Worm (Caenorhabditis elegans) whole organism, L1 larva: ENCODE data around the gene cpg-9.

Experiments used
- aly-2 ChIP-seq: fragments of 150-350 bp; optimal IDR thresholded peaks from 2 replicates; lab custom pipeline; 2014; ENCODE audit warnings: missing biosample characterization, missing genetic modification characterization
- elt-3 ChIP-seq, 6 experiments: fragments of 150-350 bp in 1 of 6; sonication (generic microtip); optimal IDR thresholded peaks; 2 replicates each; lab custom pipeline; 2017 to 2018; ENCODE audit warnings: missing biosample characterization in 6 of 6, missing genetic modification characterization in 6 of 6, inconsistent platforms in 1 of 6
- nhr-76 ChIP-seq: sonication (generic microtip); optimal IDR thresholded peaks from 2 replicates; lab custom pipeline; 2017; ENCODE audit warnings: missing biosample characterization, missing genetic modification characterization
- pqm-1 ChIP-seq: sonication (generic microtip); optimal IDR thresholded peaks from 3 replicates; lab custom pipeline; 2017; ENCODE audit warnings: missing biosample characterization, missing genetic modification characterization

- TF ChIP-seq nhr-76 = no peak
- TF ChIP-seq aly-2 = no peak
- TF ChIP-seq elt-3 (tag; optimal IDR thresholded peaks at IDR 0.05; lab: Kevin White, UChicago) = no peak
- TF ChIP-seq pqm-1 = no peak
Measured at ce11 chrIV:3069619-3070260, at the start of gene cpg-9.
